Fruit fly (Drosophila melanogaster) whole organism, embryonic: ENCODE data around the gene CG3301.

Experiments
- Dfd ChIP-seq, 2 experiments: fragments of >200 bp; optimal IDR thresholded peaks; 2 replicates each; lab custom pipeline; 2017; ENCODE audit warnings: missing biosample characterization in 2 of 2, missing genetic modification characterization in 2 of 2
- Fer2 ChIP-seq: fragments of 200-800 bp; sonication (Bioruptor generic); optimal IDR thresholded peaks from 2 replicates; lab custom pipeline; 2018; ENCODE audit warnings: missing biosample characterization, mild to moderate bottlenecking, missing genetic modification characterization, moderate library complexity
- az2 ChIP-seq: fragments of 200-800 bp; sonication (Bioruptor generic); optimal IDR thresholded peaks from 3 replicates; lab custom pipeline; 2016; ENCODE audit warnings: missing biosample characterization, missing genetic modification characterization
- ind ChIP-seq: fragments of 200-800 bp; sonication (Bioruptor generic); optimal IDR thresholded peaks from 3 replicates; lab custom pipeline; 2016; ENCODE audit warnings: missing biosample characterization, missing genetic modification characterization
- wek ChIP-seq: fragments of 200-800 bp; sonication (Bioruptor generic); optimal IDR thresholded peaks from 3 replicates; lab custom pipeline; 2018; ENCODE audit warnings: missing biosample characterization, mild to moderate bottlenecking, missing genetic modification characterization, moderate library complexity

- TF ChIP-seq wek (GFP tag; lab: Kevin White, UChicago) (peak; percentile 35), Fer2 (no peak), ind (no peak), Dfd (GFP tag; optimal IDR thresholded peaks at IDR 0.05; lab: Kevin White, UChicago) (no peak), az2 (GFP tag; lab: Kevin White, UChicago) (no peak)
Observed at dm6 chr3R:21263177-21263576, 12.9 kb downstream of the CG3301 start.
